Worm (Caenorhabditis elegans): ENCODE measurements around the gene K07C11.8.

DNA sequence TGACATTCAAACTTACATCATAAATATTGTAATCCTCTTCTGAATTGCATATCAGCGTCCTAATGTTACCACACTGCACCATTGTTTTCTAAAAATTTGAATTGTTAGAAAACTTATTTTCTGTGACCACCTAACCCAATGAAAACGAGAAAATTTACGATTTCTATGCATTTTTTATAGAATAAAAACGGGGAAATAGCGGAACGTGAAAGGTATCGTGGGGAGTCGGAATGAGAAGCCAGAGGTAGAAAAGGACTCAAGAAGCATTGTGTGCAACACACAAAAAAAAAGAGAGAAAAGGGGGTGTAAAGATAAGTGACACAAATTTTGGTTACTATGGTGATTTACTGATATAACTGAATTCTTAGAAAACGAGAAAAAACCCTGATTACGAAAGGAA lies 32.5 kb upstream of the K07C11.8 start, which contains the start of gene C16D9.6:
- TF ChIP-seq ztf-29 (GFP tag; IDR thresholded peaks at IDR 0.05) (no peak), ztf-23 (GFP tag; IDR thresholded peaks at IDR 0.05) (no peak), med-1 (GFP tag; optimal IDR thresholded peaks at IDR 0.05; ENCODE audit: insufficient read depth) (no peak), klf-2 (GFP tag; conservative IDR thresholded peaks at IDR 0.05) (no peak), cog-1 (tag; optimal IDR thresholded peaks at IDR 0.05) (no peak), tab-1 (GFP tag; IDR thresholded peaks at IDR 0.05) (no peak)
